Worm (Caenorhabditis elegans) whole organism, late embryonic: ENCODE data around the gene nhl-2.

Source experiments
- Y22D7AL.16 ChIP-seq: sonication (generic microtip); optimal IDR thresholded peaks from 2 replicates; lab custom pipeline; 2016; ENCODE audit warnings: missing genetic modification characterization, missing compliant biosample characterization
- ceh-19 ChIP-seq: fragments of 200-800 bp; sonication (Bioruptor generic); optimal IDR thresholded peaks from 2 replicates; lab custom pipeline; 2018; ENCODE audit warnings: mild to moderate bottlenecking, missing genetic modification characterization, missing compliant biosample characterization
- elt-2 ChIP-seq: sonication (generic microtip); optimal IDR thresholded peaks from 2 replicates; lab custom pipeline; 2016; ENCODE audit warnings: missing genetic modification reagents, missing genetic modification characterization, missing compliant biosample characterization
- lin-11 ChIP-seq: fragments of 200-800 bp; sonication (Bioruptor generic); optimal IDR thresholded peaks from 2 replicates; lab custom pipeline; 2018; ENCODE audit warnings: mild to moderate bottlenecking, missing genetic modification characterization, missing compliant biosample characterization
- pqm-1 ChIP-seq: sonication (generic microtip); optimal IDR thresholded peaks from 2 replicates; lab custom pipeline; 2016; ENCODE audit warnings: missing genetic modification characterization, missing compliant biosample characterization

DNA sequence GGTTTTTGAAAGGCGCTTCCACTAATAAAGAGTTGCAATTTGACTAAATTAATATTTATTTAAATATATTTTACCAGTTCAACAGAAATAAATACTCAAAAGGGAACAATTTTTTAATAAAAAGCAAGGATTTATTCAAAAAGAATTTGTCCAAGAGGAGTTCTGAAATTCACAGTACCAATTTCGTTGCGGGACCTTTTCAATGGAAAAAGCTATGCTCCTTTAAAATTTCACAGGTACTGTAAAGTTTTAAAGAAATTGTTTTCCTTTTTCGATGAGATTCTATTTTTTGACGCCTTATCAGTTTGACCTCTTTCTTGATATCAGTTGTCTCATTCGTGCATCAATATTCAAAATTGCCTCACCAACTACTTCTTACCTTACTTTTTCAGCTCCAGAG lies 1.4 kb upstream of the nhl-2 start, which contains the start of gene tag-340:
- TF ChIP-seq pqm-1 (tag; lab: Kevin White, UChicago) = no peak
- no peak for TF ChIP-seq elt-2 (tag; lab: Kevin White, UChicago)
- TF ChIP-seq ceh-19 (GFP tag; lab: Kevin White, UChicago) = no peak
- no peak for TF ChIP-seq lin-11 (tag; lab: Kevin White, UChicago)
- no peak for TF ChIP-seq Y22D7AL.16 (tag; lab: Kevin White, UChicago)
